Worm (Caenorhabditis elegans) whole organism, late embryonic: ENCODE results near the gene bckd-1A.

ENCODE experiments used
- C38D4.7 ChIP-seq: fragments of 200-800 bp; sonication (Bioruptor generic); optimal IDR thresholded peaks from 2 replicates; lab custom pipeline; 2018; ENCODE audit warnings: mild to moderate bottlenecking, missing genetic modification characterization, moderate library complexity, missing compliant biosample characterization
- ceh-14 ChIP-seq: sonication (generic microtip); optimal IDR thresholded peaks from 2 replicates; lab custom pipeline; 2016; ENCODE audit warnings: missing genotype, missing genetic modification characterization, missing compliant biosample characterization
- ceh-31 ChIP-seq: sonication (generic microtip); optimal IDR thresholded peaks from 2 replicates; lab custom pipeline; 2016; ENCODE audit warnings: missing genetic modification characterization, missing compliant biosample characterization
- che-1 ChIP-seq: sonication (generic microtip); optimal IDR thresholded peaks from 2 replicates; lab custom pipeline; 2016; ENCODE audit warnings: mild to moderate bottlenecking, missing genetic modification characterization, missing compliant biosample characterization
- gmeb-2 ChIP-seq: sonication (generic microtip); optimal IDR thresholded peaks from 2 replicates; lab custom pipeline; 2016; ENCODE audit warnings: missing genetic modification characterization, inconsistent platforms, missing compliant biosample characterization
- hlh-30 ChIP-seq: sonication (generic microtip); optimal IDR thresholded peaks from 2 replicates; lab custom pipeline; 2017; ENCODE audit warnings: antibody characterized with exemption, missing genetic modification characterization, missing compliant biosample characterization; ENCODE audit not compliant: insufficient read depth
- hlh-6 ChIP-seq: sonication (generic microtip); optimal IDR thresholded peaks from 2 replicates; lab custom pipeline; 2016; ENCODE audit warnings: missing genotype, missing genetic modification characterization, missing compliant biosample characterization
- lim-6 ChIP-seq: sonication (generic microtip); optimal IDR thresholded peaks from 2 replicates; lab custom pipeline; 2016; ENCODE audit warnings: missing genetic modification characterization, missing compliant biosample characterization
- madf-2 ChIP-seq: sonication (generic microtip); optimal IDR thresholded peaks from 2 replicates; lab custom pipeline; 2017; ENCODE audit warnings: missing genetic modification characterization, missing compliant biosample characterization
- pha-4 ChIP-seq: fragments of 150-350 bp; optimal IDR thresholded peaks from 2 replicates; lab custom pipeline; 2018; ENCODE audit warnings: missing biosample characterization, missing genetic modification reagents, missing genetic modification characterization
- pqm-1 ChIP-seq: sonication (generic microtip); optimal IDR thresholded peaks from 2 replicates; lab custom pipeline; 2016; ENCODE audit warnings: missing genetic modification characterization, missing compliant biosample characterization
- rnt-1 ChIP-seq: sonication (generic microtip); optimal IDR thresholded peaks from 2 replicates; lab custom pipeline; 2016; ENCODE audit warnings: missing genetic modification characterization, missing compliant biosample characterization
- unc-42 ChIP-seq: sonication (generic microtip); optimal IDR thresholded peaks from 2 replicates; lab custom pipeline; 2016; ENCODE audit warnings: missing genotype, missing genetic modification characterization, missing compliant biosample characterization
- zip-5 ChIP-seq: sonication (generic microtip); optimal IDR thresholded peaks from 2 replicates; lab custom pipeline; 2016; ENCODE audit warnings: missing genetic modification characterization, missing compliant biosample characterization

DNA sequence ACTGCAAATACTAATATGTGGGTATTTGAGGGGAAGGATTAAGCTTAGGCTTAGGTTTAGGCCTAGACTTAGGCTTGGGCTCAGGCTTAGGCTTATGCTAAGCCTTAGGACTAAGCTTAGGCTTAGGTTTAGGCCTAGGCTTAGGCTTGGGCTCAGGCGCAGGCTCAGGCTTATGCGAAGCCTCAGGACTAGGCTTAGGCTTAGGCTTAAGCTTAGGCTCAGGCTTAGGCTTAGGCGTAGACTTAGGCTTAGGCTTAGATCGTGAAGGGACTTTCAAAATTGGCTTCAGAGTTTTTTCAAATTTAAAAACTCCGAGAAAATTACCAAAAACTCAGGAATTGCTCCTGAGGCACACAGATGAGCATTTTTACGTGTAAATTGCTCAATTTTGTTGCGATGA lies 27.2 kb downstream of the bckd-1A start:
- TF ChIP-seq ceh-31 (tag; lab: Kevin White, UChicago), result no peak
- no peak for TF ChIP-seq pqm-1 (tag; lab: Kevin White, UChicago)
- TF ChIP-seq C38D4.7, result no peak
- no peak for TF ChIP-seq zip-5 (tag; lab: Kevin White, UChicago)
- no peak for TF ChIP-seq unc-42 (tag; lab: Kevin White, UChicago)
- TF ChIP-seq hlh-30 (tag; lab: Kevin White, UChicago), result no peak
- no peak for TF ChIP-seq rnt-1 (tag; lab: Kevin White, UChicago)
- no peak for TF ChIP-seq pha-4 (tag; lab: Kevin White, UChicago)
- TF ChIP-seq lim-6, result no peak
- no peak for TF ChIP-seq hlh-6
- TF ChIP-seq che-1 (tag; lab: Kevin White, UChicago), result no peak
- no peak for TF ChIP-seq madf-2 (tag; lab: Kevin White, UChicago)
- TF ChIP-seq ceh-14, result no peak
- TF ChIP-seq gmeb-2 (tag; lab: Kevin White, UChicago), result no peak
